Fruit fly (Drosophila melanogaster): Measurements from ENCODE around the gene Mhc.

Gene Mhc

dm6 chr2L:16815989-16816749 is 49.8 kb downstream of the Mhc start, which contains the start of gene mdy (continued):
- no peak for TF ChIP-seq Hr78 (GFP tag; optimal IDR thresholded peaks at IDR 0.05)
- peak; percentile 64 for TF ChIP-seq CG11247 (GFP tag; IDR thresholded peaks at IDR 0.05)
- peak; percentile 47 for TF ChIP-seq zf30C (GFP tag; optimal IDR thresholded peaks at IDR 0.05)
- no peak for TF ChIP-seq pan (optimal IDR thresholded peaks at IDR 0.05)
- peak in 1 of 2 experiments; percentile 50 for TF ChIP-seq pan (GFP tag; optimal IDR thresholded peaks at IDR 0.05 in 1 of 2, IDR thresholded peaks at IDR 0.05 in 1 of 2)
- peak; percentile 44 for TF ChIP-seq lab (GFP tag; optimal IDR thresholded peaks at IDR 0.05)
- peak; percentile 56 for TF ChIP-seq CG12769 (tag; optimal IDR thresholded peaks at IDR 0.05)
- TF ChIP-seq Asciz (GFP tag; optimal IDR thresholded peaks at IDR 0.05) = no peak
- TF ChIP-seq scrt (GFP tag; optimal IDR thresholded peaks at IDR 0.05) = no peak
- peak; percentile 13 for TF ChIP-seq CG13123 (GFP tag; optimal IDR thresholded peaks at IDR 0.05)
- TF ChIP-seq vfl (GFP tag; optimal IDR thresholded peaks at IDR 0.05) = peak; percentile 62
- TF ChIP-seq jigr1 (GFP tag; IDR thresholded peaks at IDR 0.05) = no peak
- TF ChIP-seq Sox102F (GFP tag; optimal IDR thresholded peaks at IDR 0.05) = peak; percentile 60
- TF ChIP-seq Oaz (GFP tag; IDR thresholded peaks at IDR 0.05) = 0 out of 2 replicates have a peak, but pooled peaks have one; percentile 12
- peak; percentile 65 for TF ChIP-seq Max (GFP tag; optimal IDR thresholded peaks at IDR 0.05)
- peak; percentile 69 for TF ChIP-seq Dll (GFP tag; IDR thresholded peaks at IDR 0.05; ENCODE audit: partially characterized antibody)
- TF ChIP-seq dysf (GFP tag; IDR thresholded peaks at IDR 0.05) = peak; percentile 55; the same call in 2 of the 3 replicates
- peak; percentile 61 for TF ChIP-seq CG13287 (GFP tag; IDR thresholded peaks at IDR 0.05; ENCODE audit: partially characterized antibody)
- peak; percentile 51; the same call in 1 of the 2 replicates for TF ChIP-seq wdn (GFP tag; IDR thresholded peaks at IDR 0.05)
- TF ChIP-seq CG4707 (GFP tag; optimal IDR thresholded peaks at IDR 0.05) = no peak
- TF ChIP-seq D19A (tag; optimal IDR thresholded peaks at IDR 0.05) = peak; percentile 37
- TF ChIP-seq fu2 (GFP tag; optimal IDR thresholded peaks at IDR 0.05) = peak; percentile 52
- no peak for TF ChIP-seq CG10654 (GFP tag; optimal IDR thresholded peaks at IDR 0.05)
- no peak for TF ChIP-seq twi (tag; optimal IDR thresholded peaks at IDR 0.05)
- TF ChIP-seq NC2β (GFP tag; optimal IDR thresholded peaks at IDR 0.05) = peak; percentile 37
- peak; percentile 41 for TF ChIP-seq tio (GFP tag; optimal IDR thresholded peaks at IDR 0.05)
- TF ChIP-seq CG12219 (GFP tag; optimal IDR thresholded peaks at IDR 0.05) = no peak
- TF ChIP-seq mirr (GFP tag; optimal IDR thresholded peaks at IDR 0.05) = no peak
- TF ChIP-seq CG12299 (tag; optimal IDR thresholded peaks at IDR 0.05) = peak; percentile 37
- peak; percentile 73 for TF ChIP-seq Ets65A (GFP tag)
- no peak for TF ChIP-seq fd64A (GFP tag; optimal IDR thresholded peaks at IDR 0.05)
- no peak for TF ChIP-seq nom (GFP tag; optimal IDR thresholded peaks at IDR 0.05)
- TF ChIP-seq aop (GFP tag; IDR thresholded peaks at IDR 0.05) = no peak
- TF ChIP-seq esg (GFP tag; conservative IDR thresholded peaks at IDR 0.05) = peak; percentile 58
- TF ChIP-seq fd102C (GFP tag; optimal IDR thresholded peaks at IDR 0.05) = no peak
- no peak; the same call in 1 of the 2 replicates for TF ChIP-seq CG11085 (GFP tag; IDR thresholded peaks at IDR 0.05)
- no peak for TF ChIP-seq CG2678 (tag; optimal IDR thresholded peaks at IDR 0.05)
- no peak for TF ChIP-seq ash1 (GFP tag; optimal IDR thresholded peaks at IDR 0.05)
- TF ChIP-seq CG10431 (GFP tag; optimal IDR thresholded peaks at IDR 0.05) = no peak
- peak; percentile 16 for TF ChIP-seq Atf3 (GFP tag; optimal IDR thresholded peaks at IDR 0.05)
- TF ChIP-seq slbo (GFP tag; IDR thresholded peaks at IDR 0.05) = peak; percentile 67
- no peak for TF ChIP-seq CG11723 (GFP tag; optimal IDR thresholded peaks at IDR 0.05)
- TF ChIP-seq so (GFP tag; IDR thresholded peaks at IDR 0.05) = no peak
- TF ChIP-seq tup (GFP tag; optimal IDR thresholded peaks at IDR 0.05) = peak; percentile 29
- no peak for TF ChIP-seq sens-2 (GFP tag; IDR thresholded peaks at IDR 0.05)
- peak; percentile 44 for TF ChIP-seq CG7839 (tag; optimal IDR thresholded peaks at IDR 0.05)
- TF ChIP-seq CG7556 (GFP tag; optimal IDR thresholded peaks at IDR 0.05) = peak; percentile 59
- peak in 1 of 2 experiments; percentile 17 for TF ChIP-seq Eip74EF (GFP tag; optimal IDR thresholded peaks at IDR 0.05)

Measured in whole organism, embryonic.